Worm (Caenorhabditis elegans) whole organism, L4 larva: Measurements from ENCODE around the gene F33C8.4.

Experiments used
- Y48G9A.11 ChIP-seq: fragments of 200-800 bp; sonication (Bioruptor generic); IDR thresholded peaks from 2 replicates; pipeline ENCODE4 v1.3.6; 2022; ENCODE audit warnings: missing genetic modification reagents, missing genetic modification characterization, missing compliant biosample characterization
- ceh-20 ChIP-seq: fragments of 200-800 bp; sonication (Bioruptor generic); IDR thresholded peaks from 2 replicates; pipeline ENCODE4 v1.3.6; 2022; ENCODE audit warnings: missing genetic modification reagents, missing genetic modification characterization, missing compliant biosample characterization
- ces-1 ChIP-seq: fragments of 150-350 bp; sonication (generic microtip); optimal IDR thresholded peaks from 4 replicates; lab custom pipeline; 2014; ENCODE audit warnings: missing biosample characterization, missing genetic modification reagents, missing genetic modification characterization
- pha-4 ChIP-seq, 2 experiments: fragments of 150-350 bp in 1 of 2; fragments of 200-800 bp in 1 of 2; sonication (Bioruptor generic) in 1 of 2; IDR thresholded peaks in 1 of 2; optimal IDR thresholded peaks in 1 of 2; 2 replicates each; pipeline versions ENCODE4 v1.3.6 to Lab custom; 2014 to 2022; ENCODE audit warnings: missing genetic modification characterization in 2 of 2, missing genetic modification reagents in 2 of 2, missing biosample characterization in 1 of 2, missing compliant biosample characterization in 1 of 2
- unc-39 ChIP-seq: sonication (generic microtip); optimal IDR thresholded peaks from 2 replicates; lab custom pipeline; 2017; ENCODE audit warnings: missing biosample characterization, missing genetic modification characterization

- no peak for TF ChIP-seq pha-4 (GFP tag; IDR thresholded peaks at IDR 0.05; lab: Robert Waterston, UW)
- no peak for TF ChIP-seq pha-4 (tag; optimal IDR thresholded peaks at IDR 0.05; lab: Kevin White, UChicago)
- TF ChIP-seq Y48G9A.11 (GFP tag; lab: Robert Waterston, UW), result no peak
- no peak for TF ChIP-seq ceh-20 (GFP tag; lab: Robert Waterston, UW)
- no peak for TF ChIP-seq ces-1
- TF ChIP-seq unc-39, result no peak
Measured at ce11 chrX:14743780-14744179, 11.7 kb downstream of the F33C8.4 start, which contains the start of gene C05G5.7.
